Worm (Caenorhabditis elegans) whole organism, L4 larva: ENCODE results near the gene vha-4.

Source experiments
- dmd-8 ChIP-seq: fragments of 200-800 bp; sonication (Bioruptor generic); IDR thresholded peaks from 2 replicates; pipeline ENCODE4 v1.3.6; 2022; ENCODE audit warnings: missing genetic modification characterization, missing compliant biosample characterization
- mdl-1 ChIP-seq, 2 experiments: fragments of 150-350 bp in 1 of 2; sonication (generic microtip) in 1 of 2; optimal IDR thresholded peaks; 2 replicates each; lab custom pipeline; 2014 to 2017; ENCODE audit warnings: missing biosample characterization in 2 of 2, missing genetic modification characterization in 2 of 2
- mep-1 ChIP-seq: fragments of 150-350 bp; sonication (generic microtip); optimal IDR thresholded peaks from 3 replicates; lab custom pipeline; 2014; ENCODE audit warnings: missing biosample characterization, missing genetic modification characterization
- nhr-111 ChIP-seq: fragments of 200-800 bp; sonication (Bioruptor generic); optimal IDR thresholded peaks from 2 replicates; lab custom pipeline; 2018; ENCODE audit warnings: mild to moderate bottlenecking, missing genetic modification characterization, missing compliant biosample characterization
- nhr-25 ChIP-seq: sonication (generic microtip); optimal IDR thresholded peaks from 2 replicates; lab custom pipeline; 2017; ENCODE audit warnings: missing genetic modification characterization, mild to moderate bottlenecking, missing compliant biosample characterization, antibody characterized with exemption, moderate library complexity, borderline replicate concordance; ENCODE audit not compliant: insufficient read depth
- set-16 ChIP-seq: fragments of 200-800 bp; sonication (Bioruptor generic); IDR thresholded peaks from 2 replicates; pipeline ENCODE4 v1.3.6; 2022; ENCODE audit warnings: missing genetic modification reagents, missing genetic modification characterization, missing compliant biosample characterization
- unc-130 ChIP-seq: sonication (generic microtip); optimal IDR thresholded peaks from 2 replicates; lab custom pipeline; 2016; ENCODE audit warnings: missing genetic modification reagents, missing genetic modification characterization, missing compliant biosample characterization
- unc-39 ChIP-seq: sonication (generic microtip); optimal IDR thresholded peaks from 2 replicates; lab custom pipeline; 2017; ENCODE audit warnings: missing biosample characterization, missing genetic modification characterization

DNA sequence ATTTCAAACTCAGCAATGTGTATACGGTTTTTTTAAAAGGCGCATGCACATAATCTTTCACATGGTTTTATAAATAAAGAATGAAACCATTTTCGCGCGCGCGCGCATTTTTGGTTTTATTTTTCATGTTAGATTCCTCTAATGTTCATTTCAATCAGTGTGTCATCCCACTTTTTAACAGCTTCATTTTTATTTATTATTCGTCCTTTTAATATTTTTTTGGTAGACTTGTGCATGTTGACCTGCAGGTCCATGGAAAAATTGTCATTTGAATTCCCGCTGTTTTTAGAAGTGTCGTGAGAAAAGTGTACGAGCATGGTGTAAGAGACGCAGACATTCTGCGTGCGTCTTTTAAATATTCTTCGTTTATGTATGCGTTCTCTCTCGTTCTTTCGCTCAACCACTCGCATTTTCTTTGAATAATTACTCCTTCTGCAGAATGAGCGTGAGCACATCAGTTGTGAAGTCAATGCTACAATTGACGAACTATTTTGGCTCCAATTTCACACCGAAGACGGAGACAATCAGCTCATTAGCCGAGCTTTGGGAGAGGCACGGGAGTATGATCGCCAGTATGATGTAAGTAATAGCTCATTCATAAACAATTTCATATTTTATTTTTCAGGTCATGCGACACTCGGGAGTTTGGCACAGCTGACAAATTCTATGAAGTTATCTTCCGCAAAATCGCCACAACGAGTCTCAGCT is 18.7 kb downstream of the vha-4 start, which contains the start of gene lin-5:
- peak in 1 of 2 experiments; percentile 23 for TF ChIP-seq mdl-1 (tag; optimal IDR thresholded peaks at IDR 0.05; lab: Kevin White, UChicago)
- no peak for TF ChIP-seq unc-39 (tag; lab: Kevin White, UChicago)
- TF ChIP-seq nhr-25 (tag; lab: Kevin White, UChicago) = no peak
- TF ChIP-seq unc-130 (GFP tag; lab: Kevin White, UChicago) = peak; percentile 74
- no peak for TF ChIP-seq set-16
- TF ChIP-seq mep-1 = peak; percentile 67
- TF ChIP-seq dmd-8 (GFP tag; lab: Robert Waterston, UW) = no peak
- no peak for TF ChIP-seq nhr-111 (GFP tag; lab: Kevin White, UChicago)
